Worm (Caenorhabditis elegans) whole organism, L4/young adult: ENCODE measurements around the gene cyb-2.1.

Experiments used
- W03F9.2 ChIP-seq: fragments of 150-350 bp; optimal IDR thresholded peaks from 2 replicates; lab custom pipeline; 2014; ENCODE audit warnings: missing biosample characterization, missing genetic modification characterization
- dao-5 ChIP-seq: sonication (generic microtip); optimal IDR thresholded peaks from 2 replicates; lab custom pipeline; 2016; ENCODE audit warnings: missing genotype, missing genetic modification characterization, moderate library complexity, missing compliant biosample characterization
- him-1 ChIP-seq: sonication (generic microtip); optimal IDR thresholded peaks from 2 replicates; lab custom pipeline; 2016; ENCODE audit warnings: missing genotype, missing genetic modification reagents, missing genetic modification characterization, missing compliant biosample characterization

DNA sequence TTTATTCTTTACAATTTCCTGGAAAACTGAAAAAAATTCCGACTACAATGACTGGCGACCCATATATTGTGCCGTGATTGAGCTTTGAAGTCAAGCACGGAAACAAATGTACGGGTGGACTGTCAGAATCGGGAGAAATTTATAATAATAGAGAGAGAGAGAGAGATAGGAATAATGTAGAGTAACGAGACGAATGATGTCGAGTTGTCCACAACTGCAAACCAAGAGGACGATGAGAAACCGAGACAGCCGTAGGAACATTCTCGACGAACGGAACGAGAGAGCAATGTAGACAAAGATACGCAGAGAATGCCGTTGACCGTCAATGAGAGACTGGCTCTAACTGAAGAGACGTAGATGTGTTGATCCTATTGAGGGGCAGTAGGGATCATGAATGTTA, 41.8 kb downstream of the cyb-2.1 start:
- peak; percentile 68 for TF ChIP-seq W03F9.2 (tag; lab: Kevin White, UChicago)
- TF ChIP-seq dao-5 (tag; lab: Kevin White, UChicago): peak; percentile 5
- peak; percentile 14 for TF ChIP-seq him-1 (tag; lab: Kevin White, UChicago)
